Worm (Caenorhabditis elegans): ENCODE results near the gene ZK1128.7.

DNA sequence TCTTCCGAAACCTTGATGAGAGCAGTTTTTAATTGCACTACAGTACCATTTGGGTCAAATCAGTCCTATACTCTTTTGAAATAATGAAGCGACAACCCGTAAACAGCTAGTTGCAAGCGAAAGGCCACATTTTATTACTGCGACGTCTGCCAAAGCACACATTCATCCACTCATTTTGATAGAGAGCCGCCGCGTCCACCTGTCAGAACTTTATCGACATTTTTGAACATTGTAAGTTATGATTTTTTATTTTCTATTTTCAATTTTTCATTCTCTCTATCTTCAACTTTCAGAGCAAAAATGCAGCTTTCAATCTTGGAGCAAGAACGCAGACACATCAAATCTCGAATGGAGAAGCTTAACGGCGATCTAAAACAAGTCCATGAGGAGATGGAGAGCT is 3.9 kb downstream of the ZK1128.7 start, which contains the start of gene K08E5.6:
- TF ChIP-seq egl-27 (tag; optimal IDR thresholded peaks at IDR 0.05) (no peak), nhr-11 (tag; optimal IDR thresholded peaks at IDR 0.05) (no peak), dve-1 (tag; optimal IDR thresholded peaks at IDR 0.05; ENCODE audit: insufficient read depth) (no peak), T26A8.4 (GFP tag; IDR thresholded peaks at IDR 0.05) (no peak)
